Worm (Caenorhabditis elegans): ENCODE measurements around the gene C48D5.3.

The C48D5.3 gene

DNA sequence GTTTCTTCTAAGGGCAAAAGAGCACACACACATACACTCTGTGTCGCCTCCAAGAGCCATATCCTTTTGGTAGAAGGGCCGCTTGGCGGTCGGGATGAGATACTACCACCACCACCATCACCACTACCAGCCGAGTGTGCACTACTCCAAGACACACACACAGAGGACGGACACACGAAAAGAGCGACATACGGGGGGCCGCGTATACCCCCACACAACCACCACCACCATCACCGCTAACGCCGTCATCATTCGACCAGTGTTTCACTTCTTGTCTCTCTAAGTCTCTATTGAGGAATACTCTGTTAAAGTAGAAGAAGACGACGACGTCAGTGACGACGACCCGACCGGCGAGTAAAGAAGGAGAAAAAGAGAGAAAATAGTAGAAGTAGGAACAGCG lies 39.1 kb upstream of the C48D5.3 start (continued):
- TF ChIP-seq mab-5 (tag; optimal IDR thresholded peaks at IDR 0.05), result no peak
- TF ChIP-seq nhr-28 (tag; optimal IDR thresholded peaks at IDR 0.05), result no peak
- TF ChIP-seq ceh-39 (tag; optimal IDR thresholded peaks at IDR 0.05), result no peak

DNA sequence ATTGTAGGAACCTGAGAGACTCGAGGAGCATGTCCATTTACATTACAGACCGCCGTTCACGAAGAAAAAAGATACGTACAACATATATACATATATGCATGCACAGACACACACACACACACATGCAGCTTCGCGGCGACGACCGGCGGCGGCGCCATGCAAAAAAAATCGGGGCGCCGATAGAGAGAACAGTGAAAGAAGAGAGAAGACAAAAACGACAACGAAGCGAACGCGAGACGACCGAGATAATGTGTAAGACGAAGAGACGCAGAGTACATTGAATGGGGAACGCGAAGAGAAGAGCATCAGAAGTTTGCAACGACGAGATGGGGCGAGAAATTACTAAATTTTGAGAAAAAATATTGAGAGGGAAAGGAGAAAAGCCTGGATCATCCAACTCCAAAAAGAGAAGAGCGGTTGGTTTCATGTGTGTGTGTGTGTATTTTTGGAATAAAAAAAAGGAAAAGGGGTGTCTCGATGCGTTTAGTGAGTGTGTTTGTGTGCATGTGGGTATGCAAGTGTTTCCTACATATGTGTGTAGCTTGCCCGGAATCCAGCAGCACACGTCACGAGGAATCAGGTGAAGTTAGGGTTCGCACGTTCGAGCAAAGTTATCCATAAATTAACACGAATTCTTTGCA lies 38.2 kb upstream of the C48D5.3 start:
- TF ChIP-seq nhr-76 (tag; optimal IDR thresholded peaks at IDR 0.05), result no peak
- TF ChIP-seq sem-2 (GFP tag; optimal IDR thresholded peaks at IDR 0.05), result no peak
- no peak for TF ChIP-seq unc-120 (tag; optimal IDR thresholded peaks at IDR 0.05; ENCODE audit: poor library complexity, severe bottlenecking)
- TF ChIP-seq mab-5 (tag; optimal IDR thresholded peaks at IDR 0.05), result no peak
- no peak for TF ChIP-seq pha-4 (tag; optimal IDR thresholded peaks at IDR 0.05)
- TF ChIP-seq mls-2 (tag; optimal IDR thresholded peaks at IDR 0.05), result no peak
- no peak for TF ChIP-seq drap-1 (GFP tag; optimal IDR thresholded peaks at IDR 0.05)
- TF ChIP-seq elt-3 (tag; optimal IDR thresholded peaks at IDR 0.05), result no peak
- TF ChIP-seq unc-62 (GFP tag; optimal IDR thresholded peaks at IDR 0.05), result no peak
- no peak for TF ChIP-seq ham-2 (GFP tag; optimal IDR thresholded peaks at IDR 0.05)
- TF ChIP-seq ces-1 (GFP tag; optimal IDR thresholded peaks at IDR 0.05), result no peak
- TF ChIP-seq unc-39 (tag; optimal IDR thresholded peaks at IDR 0.05), result no peak
- TF ChIP-seq ceh-39 (tag; optimal IDR thresholded peaks at IDR 0.05), result no peak
- TF ChIP-seq snpc-4 (tag; optimal IDR thresholded peaks at IDR 0.05), result no peak
- TF ChIP-seq lin-13 (tag; optimal IDR thresholded peaks at IDR 0.05), result no peak
- no peak for TF ChIP-seq elt-1 (tag; optimal IDR thresholded peaks at IDR 0.05; ENCODE audit: borderline replicate concordance, insufficient read depth)
- TF ChIP-seq nhr-237 (tag; optimal IDR thresholded peaks at IDR 0.05), result no peak

DNA sequence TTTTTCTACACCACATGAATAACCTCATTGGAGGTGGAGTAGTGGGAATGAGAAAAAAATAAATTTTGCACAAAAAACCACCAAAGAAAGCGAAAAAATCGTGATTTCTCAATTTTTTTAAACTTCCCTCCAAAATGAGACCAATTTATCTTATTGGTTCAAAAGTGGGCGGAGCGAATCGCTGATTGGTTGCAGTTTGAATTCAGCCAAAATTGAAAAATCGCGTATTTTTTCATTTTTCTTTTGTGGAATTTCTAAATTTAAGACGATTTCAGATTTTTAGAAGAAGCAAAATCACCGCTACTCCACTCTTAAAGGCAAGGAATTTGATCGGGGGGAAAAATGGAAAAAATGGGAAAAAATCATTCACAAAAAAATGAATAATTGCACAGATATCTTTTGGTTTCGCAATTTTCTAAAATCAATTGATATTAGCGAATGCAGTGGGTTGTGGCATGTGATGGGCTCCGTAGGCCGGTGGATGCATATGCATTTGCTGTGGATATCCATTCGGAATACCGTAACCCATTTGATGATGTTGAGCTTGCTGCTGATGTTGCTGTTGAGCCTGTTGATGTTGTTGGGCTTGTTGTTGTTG lies 31.4 kb upstream of the C48D5.3 start:
- TF ChIP-seq unc-62 (GFP tag; optimal IDR thresholded peaks at IDR 0.05) (no peak), sptf-1 (tag; optimal IDR thresholded peaks at IDR 0.05) (no peak), blmp-1 (tag; optimal IDR thresholded peaks at IDR 0.05) (no peak)

DNA sequence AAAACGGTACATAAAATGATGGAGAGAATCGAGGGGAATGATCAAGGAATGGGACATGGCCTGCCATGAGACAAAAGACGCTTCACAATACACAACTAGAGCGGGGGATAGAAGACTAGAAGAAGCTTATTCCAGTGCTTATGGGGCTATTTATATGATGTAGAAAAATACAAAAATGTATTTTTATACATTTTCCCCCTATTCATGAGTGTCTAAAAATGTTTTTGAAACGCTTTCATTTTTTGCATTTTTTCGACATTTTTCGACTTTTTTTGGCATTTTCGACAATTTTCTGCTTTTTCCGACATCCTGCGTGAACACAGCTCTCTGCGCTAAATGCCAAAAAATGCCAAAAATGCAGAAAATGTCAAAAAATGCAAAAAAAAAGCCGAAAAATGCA lies 30.9 kb upstream of the C48D5.3 start:
- no peak for TF ChIP-seq drap-1 (GFP tag; optimal IDR thresholded peaks at IDR 0.05)
- peak; percentile 48 for TF ChIP-seq sptf-1 (tag; optimal IDR thresholded peaks at IDR 0.05)

DNA sequence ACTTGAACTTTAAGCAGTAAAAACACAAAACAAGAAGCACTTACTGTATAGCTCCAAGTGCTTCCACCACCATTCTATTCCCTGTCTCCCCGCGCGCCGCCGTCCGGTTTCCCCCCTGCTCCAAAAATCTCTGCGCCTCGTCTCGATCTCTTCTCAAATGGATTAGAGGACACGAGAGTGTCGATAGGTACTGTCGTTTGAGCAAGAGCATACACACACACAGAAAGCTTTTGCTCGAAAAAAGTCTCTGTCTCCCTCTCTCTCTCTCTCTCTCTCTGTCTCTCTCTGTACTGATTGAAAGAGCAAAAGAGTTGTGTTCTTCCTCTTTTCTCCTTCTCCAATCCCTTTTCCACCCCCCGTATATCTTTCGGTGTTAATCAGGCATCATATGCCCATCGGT lies 24.1 kb upstream of the C48D5.3 start:
- TF ChIP-seq drap-1 (GFP tag; optimal IDR thresholded peaks at IDR 0.05) (no peak), nhr-237 (tag; optimal IDR thresholded peaks at IDR 0.05) (no peak), sem-2 (GFP tag; optimal IDR thresholded peaks at IDR 0.05) (no peak), nhr-28 (tag; optimal IDR thresholded peaks at IDR 0.05) (no peak), ham-2 (GFP tag; optimal IDR thresholded peaks at IDR 0.05) (no peak), elt-3 (tag; optimal IDR thresholded peaks at IDR 0.05) (no peak), ces-1 (GFP tag; optimal IDR thresholded peaks at IDR 0.05) (no peak), lsy-2 (tag; optimal IDR thresholded peaks at IDR 0.05) (no peak), unc-62 (GFP tag; optimal IDR thresholded peaks at IDR 0.05) (no peak), unc-39 (tag; optimal IDR thresholded peaks at IDR 0.05) (no peak)

DNA sequence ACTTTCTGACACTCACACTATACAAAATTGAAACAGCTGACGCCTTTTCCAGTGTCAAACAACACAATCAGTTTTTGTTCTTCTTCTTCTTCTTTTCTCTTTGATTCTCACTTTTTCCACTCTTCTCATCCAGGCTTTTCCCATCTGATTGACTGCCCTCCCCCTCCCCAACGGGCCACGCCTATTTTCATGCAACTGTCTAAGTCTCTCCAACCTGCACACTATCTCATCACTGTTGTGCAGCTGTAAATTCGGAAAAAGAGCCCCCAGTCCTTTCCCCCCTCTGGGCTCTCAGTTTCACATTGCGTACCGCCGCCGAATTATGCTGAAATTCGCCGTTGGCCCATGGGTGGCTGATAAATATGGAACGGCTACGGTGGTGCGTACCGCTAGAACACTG lies 19.7 kb upstream of the C48D5.3 start:
- no peak for TF ChIP-seq lin-13 (tag; optimal IDR thresholded peaks at IDR 0.05)
- no peak for TF ChIP-seq mls-2 (tag; optimal IDR thresholded peaks at IDR 0.05)
- peak; percentile 66 for TF ChIP-seq unc-120 (tag; optimal IDR thresholded peaks at IDR 0.05; ENCODE audit: poor library complexity, severe bottlenecking)
- no peak for TF ChIP-seq elt-1 (tag; optimal IDR thresholded peaks at IDR 0.05; ENCODE audit: borderline replicate concordance, insufficient read depth)
- TF ChIP-seq cnd-1 (tag; optimal IDR thresholded peaks at IDR 0.05), result no peak
- peak; percentile 86 for TF ChIP-seq hlh-1 (tag; optimal IDR thresholded peaks at IDR 0.05)
- no peak for TF ChIP-seq bed-3 (GFP tag; optimal IDR thresholded peaks at IDR 0.05)
- TF ChIP-seq M03D4.4 (tag; optimal IDR thresholded peaks at IDR 0.05), result no peak
- TF ChIP-seq mep-1 (tag; optimal IDR thresholded peaks at IDR 0.05), result no peak
- no peak for TF ChIP-seq zip-8 (tag; optimal IDR thresholded peaks at IDR 0.05)
- no peak for TF ChIP-seq nhr-76 (tag; optimal IDR thresholded peaks at IDR 0.05)
- TF ChIP-seq elt-3 (tag; optimal IDR thresholded peaks at IDR 0.05), result no peak
- TF ChIP-seq ceh-39 (tag; optimal IDR thresholded peaks at IDR 0.05), result no peak
- no peak for TF ChIP-seq ztf-11 (tag; optimal IDR thresholded peaks at IDR 0.05)
- peak; percentile 37 for TF ChIP-seq unc-62 (GFP tag; optimal IDR thresholded peaks at IDR 0.05)
- TF ChIP-seq lsy-2 (tag; optimal IDR thresholded peaks at IDR 0.05), result no peak
- no peak for TF ChIP-seq blmp-1 (tag; optimal IDR thresholded peaks at IDR 0.05)
